Worm (Caenorhabditis elegans): ENCODE data around the gene orc-5.

DNA sequence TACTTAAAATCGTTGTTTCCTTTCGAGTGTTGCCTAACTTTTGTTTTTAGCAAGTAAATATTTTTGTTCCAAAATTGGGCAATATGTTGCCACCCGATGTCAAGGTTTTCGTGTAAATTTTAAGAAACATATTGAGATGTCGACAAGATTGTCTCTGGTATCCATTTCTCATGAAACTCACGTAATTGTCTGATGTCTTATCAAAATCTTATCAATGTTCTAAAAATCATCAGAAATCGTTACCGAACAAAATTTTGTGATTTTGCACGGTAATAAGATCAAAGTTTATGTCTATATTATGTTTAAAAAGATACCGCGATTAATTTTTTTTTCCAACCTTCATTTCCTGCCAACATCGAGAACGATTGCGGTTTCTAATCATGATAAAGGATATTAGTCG is 35.4 kb downstream of the orc-5 start:
- TF ChIP-seq ama-1 (optimal IDR thresholded peaks at IDR 0.05), result no peak
- no peak for TF ChIP-seq ceh-82 (tag; optimal IDR thresholded peaks at IDR 0.05)
- TF ChIP-seq elt-3 (tag; optimal IDR thresholded peaks at IDR 0.05), result no peak
